Worm (Caenorhabditis elegans) whole organism, early embryonic: ENCODE measurements around the gene F42C5.6.

Experiments
- B0310.2 ChIP-seq: sonication (generic microtip); optimal IDR thresholded peaks from 2 replicates; lab custom pipeline; 2016; ENCODE audit warnings: mild to moderate bottlenecking, missing genetic modification characterization, missing compliant biosample characterization
- F13C5.2 ChIP-seq: sonication (generic microtip); optimal IDR thresholded peaks from 2 replicates; lab custom pipeline; 2017; ENCODE audit warnings: mild to moderate bottlenecking, missing genetic modification characterization, inconsistent platforms, missing compliant biosample characterization
- aly-1 ChIP-seq: sonication (generic microtip); optimal IDR thresholded peaks from 2 replicates; lab custom pipeline; 2016; ENCODE audit warnings: missing genetic modification characterization, missing compliant biosample characterization
- ama-1 ChIP-seq: fragments of 150-350 bp; optimal IDR thresholded peaks from 2 replicates; lab custom pipeline; 2014
- ceh-13 ChIP-seq: fragments of 200-800 bp; sonication (Bioruptor generic); optimal IDR thresholded peaks from 2 replicates; lab custom pipeline; 2018; ENCODE audit warnings: mild to moderate bottlenecking, missing genetic modification characterization, missing compliant biosample characterization
- ceh-36 ChIP-seq: sonication (generic microtip); optimal IDR thresholded peaks from 2 replicates; lab custom pipeline; 2016; ENCODE audit warnings: missing genetic modification characterization, inconsistent platforms, missing compliant biosample characterization
- ets-7 ChIP-seq: sonication (generic microtip); optimal IDR thresholded peaks from 2 replicates; lab custom pipeline; 2016; ENCODE audit warnings: missing genotype, missing genetic modification characterization, missing compliant biosample characterization
- flt-1 ChIP-seq: fragments of 200-800 bp; sonication (Bioruptor generic); IDR thresholded peaks from 2 replicates; pipeline ENCODE4 v1.3.6; 2022; ENCODE audit warnings: missing genetic modification characterization, missing compliant biosample characterization
- hmbx-1 ChIP-seq: sonication (generic microtip); optimal IDR thresholded peaks from 2 replicates; lab custom pipeline; 2016; ENCODE audit warnings: mild to moderate bottlenecking, missing genetic modification characterization, missing compliant biosample characterization
- hmg-4 ChIP-seq: fragments of 200-800 bp; sonication (Bioruptor generic); optimal IDR thresholded peaks from 2 replicates; lab custom pipeline; 2018; ENCODE audit warnings: mild to moderate bottlenecking, missing genetic modification characterization, missing compliant biosample characterization
- hnd-1 ChIP-seq: sonication (generic microtip); optimal IDR thresholded peaks from 2 replicates; lab custom pipeline; 2016; ENCODE audit warnings: missing genetic modification characterization, missing compliant biosample characterization
- pes-1 ChIP-seq: fragments of 200-800 bp; sonication (Bioruptor generic); IDR thresholded peaks from 2 replicates; pipeline ENCODE4 v1.3.6; 2022; ENCODE audit warnings: missing genetic modification reagents, missing genetic modification characterization, missing compliant biosample characterization
- scrt-1 ChIP-seq: fragments of 200-800 bp; sonication (Bioruptor generic); IDR thresholded peaks from 2 replicates; pipeline ENCODE4 v1.3.6; 2022; ENCODE audit warnings: missing genetic modification characterization, missing compliant biosample characterization
- sea-1 ChIP-seq: fragments of 200-800 bp; sonication (Bioruptor generic); conservative IDR thresholded peaks from 2 replicates; pipeline ENCODE4 v1.3.6; 2022; ENCODE audit warnings: missing genetic modification characterization, missing compliant biosample characterization
- tbx-11 ChIP-seq: fragments of 200-800 bp; sonication (Bioruptor generic); IDR thresholded peaks from 2 replicates; pipeline ENCODE4 v1.3.6; 2022; ENCODE audit warnings: missing genetic modification characterization, missing compliant biosample characterization
- tbx-37 ChIP-seq: fragments of 200-800 bp; sonication (Bioruptor generic); conservative IDR thresholded peaks from 2 replicates; pipeline ENCODE4 v1.3.6; 2022; ENCODE audit warnings: missing genetic modification reagents, missing genetic modification characterization, missing compliant biosample characterization
- tra-4 ChIP-seq: sonication (generic microtip); optimal IDR thresholded peaks from 2 replicates; lab custom pipeline; 2017; ENCODE audit warnings: missing genetic modification characterization, missing compliant biosample characterization

Gene F42C5.6

ce11 chrIV:7317829-7318529 is 9.1 kb upstream of the F42C5.6 start:
- no peak for TF ChIP-seq F13C5.2 (tag; lab: Kevin White, UChicago)
- no peak for TF ChIP-seq ceh-36 (tag; lab: Kevin White, UChicago)
- TF ChIP-seq ceh-13, result no peak
- no peak for TF ChIP-seq hmg-4 (GFP tag; lab: Kevin White, UChicago)
- TF ChIP-seq scrt-1 (GFP tag; lab: Robert Waterston, UW), result no peak
- TF ChIP-seq tbx-37 (GFP tag; lab: Robert Waterston, UW), result no peak
- TF ChIP-seq ama-1 (lab: Kevin White, UChicago), result no peak
- TF ChIP-seq ets-7, result no peak
- no peak for TF ChIP-seq flt-1 (GFP tag; lab: Robert Waterston, UW)
- no peak for TF ChIP-seq aly-1 (tag; lab: Kevin White, UChicago)
- TF ChIP-seq tbx-11 (GFP tag; lab: Robert Waterston, UW), result no peak
- TF ChIP-seq tra-4 (tag; lab: Kevin White, UChicago), result no peak

ce11 chrIV:7316613-7317153 is 7.8 kb upstream of the F42C5.6 start, which contains the start of gene F42C5.9:
F42C5.9 (minus strand) TSS chrIV:7317103.
- no peak for TF ChIP-seq tbx-37 (GFP tag; lab: Robert Waterston, UW)
- TF ChIP-seq ama-1 (lab: Kevin White, UChicago), result peak; percentile 1

ce11 chrIV:7313962-7314361 is 5.1 kb upstream of the F42C5.6 start:
- TF ChIP-seq flt-1 (GFP tag; lab: Robert Waterston, UW), result no peak
- no peak for TF ChIP-seq ceh-13
- no peak for TF ChIP-seq ceh-36 (tag; lab: Kevin White, UChicago)
- TF ChIP-seq tbx-37 (GFP tag; lab: Robert Waterston, UW), result no peak
- TF ChIP-seq aly-1 (tag; lab: Kevin White, UChicago), result no peak
- TF ChIP-seq hmg-4 (GFP tag; lab: Kevin White, UChicago), result no peak
- TF ChIP-seq sea-1 (GFP tag; lab: Robert Waterston, UW), result no peak
- TF ChIP-seq ets-7, result no peak
- TF ChIP-seq hmbx-1 (tag; lab: Kevin White, UChicago), result no peak
- no peak for TF ChIP-seq F13C5.2 (tag; lab: Kevin White, UChicago)

- TF ChIP-seq tbx-11 (GFP tag; lab: Robert Waterston, UW) (no peak), hmbx-1 (tag; lab: Kevin White, UChicago) (no peak), B0310.2 (no peak), ceh-13 (no peak), F13C5.2 (tag; lab: Kevin White, UChicago) (no peak), hmg-4 (GFP tag; lab: Kevin White, UChicago) (no peak), hnd-1 (tag; lab: Kevin White, UChicago) (no peak), tbx-37 (GFP tag; lab: Robert Waterston, UW) (no peak), ets-7 (no peak), scrt-1 (GFP tag; lab: Robert Waterston, UW) (no peak), sea-1 (GFP tag; lab: Robert Waterston, UW) (no peak), aly-1 (tag; lab: Kevin White, UChicago) (no peak), ama-1 (lab: Kevin White, UChicago) (no peak), flt-1 (GFP tag; lab: Robert Waterston, UW) (no peak), tra-4 (tag; lab: Kevin White, UChicago) (no peak), ceh-36 (tag; lab: Kevin White, UChicago) (no peak), pes-1 (GFP tag; lab: Robert Waterston, UW) (no peak)
Measured at ce11 chrIV:7313397-7313910, 4.6 kb upstream of the F42C5.6 start, which contains the start of gene rps-8. rps-8 (minus strand) TSS chrIV:7313860.

- TF ChIP-seq hmg-4 (GFP tag; lab: Kevin White, UChicago) (no peak), sea-1 (GFP tag; lab: Robert Waterston, UW) (no peak), pes-1 (GFP tag; lab: Robert Waterston, UW) (no peak), ceh-13 (no peak), F13C5.2 (tag; lab: Kevin White, UChicago) (no peak), aly-1 (tag; lab: Kevin White, UChicago) (no peak), scrt-1 (GFP tag; lab: Robert Waterston, UW) (no peak), tbx-37 (GFP tag; lab: Robert Waterston, UW) (no peak), tra-4 (tag; lab: Kevin White, UChicago) (no peak), B0310.2 (no peak), ama-1 (lab: Kevin White, UChicago) (no peak), hnd-1 (tag; lab: Kevin White, UChicago) (no peak), tbx-11 (GFP tag; lab: Robert Waterston, UW) (no peak), ets-7 (no peak), flt-1 (GFP tag; lab: Robert Waterston, UW) (no peak), hmbx-1 (tag; lab: Kevin White, UChicago) (no peak), ceh-36 (tag; lab: Kevin White, UChicago) (no peak)
Measured at ce11 chrIV:7312620-7313194, 3.8 kb upstream of the F42C5.6 start.

- TF ChIP-seq aly-1 (tag; lab: Kevin White, UChicago) (no peak), tbx-37 (GFP tag; lab: Robert Waterston, UW) (no peak), ets-7 (no peak), tbx-11 (GFP tag; lab: Robert Waterston, UW) (no peak), F13C5.2 (tag; lab: Kevin White, UChicago) (no peak), tra-4 (tag; lab: Kevin White, UChicago) (no peak), ceh-13 (no peak), hmg-4 (GFP tag; lab: Kevin White, UChicago) (no peak)
Measured at ce11 chrIV:7310842-7311241, 2.0 kb upstream of the F42C5.6 start.
